Fruit fly (Drosophila melanogaster) whole organism, embryonic: ENCODE results near the gene CG14072.
A peak's percentile ranks its signal among the peaks of the same experiment; 100 is the strongest.

Source experiments
- Antp ChIP-seq: fragments of 200-800 bp; sonication (Bioruptor generic); optimal IDR thresholded peaks from 3 replicates; lab custom pipeline; 2016; ENCODE audit warnings: missing biosample characterization, missing genetic modification characterization
- Bgb ChIP-seq: fragments of 200-800 bp; sonication (Bioruptor generic); IDR thresholded peaks from 2 replicates; pipeline ENCODE4 v1.3.6; 2022; ENCODE audit warnings: missing biosample characterization, missing genetic modification characterization; ENCODE audit not compliant: partially characterized antibody
- CG11456 ChIP-seq: fragments of 200-800 bp; sonication (Bioruptor generic); IDR thresholded peaks from 3 replicates; pipeline ENCODE4 v1.3.6; 2022; ENCODE audit warnings: missing biosample characterization, missing genetic modification characterization
- CG12391 ChIP-seq: fragments of 200-800 bp; sonication (Bioruptor generic); optimal IDR thresholded peaks from 3 replicates; lab custom pipeline; 2018; ENCODE audit warnings: missing biosample characterization, mild to moderate bottlenecking, missing genetic modification characterization, moderate library complexity
- CG12659 ChIP-seq: fragments of 200-800 bp; sonication (Bioruptor generic); optimal IDR thresholded peaks from 3 replicates; lab custom pipeline; 2017; ENCODE audit warnings: mild to moderate bottlenecking, missing biosample characterization, missing genetic modification reagents, missing genetic modification characterization
- CG1832 ChIP-seq: fragments of 200-800 bp; sonication (Bioruptor generic); optimal IDR thresholded peaks from 2 replicates; lab custom pipeline; 2017; ENCODE audit warnings: missing biosample characterization, mild to moderate bottlenecking, missing genetic modification characterization, inconsistent platforms
- CG2116 ChIP-seq: fragments of 200-800 bp; sonication (Bioruptor generic); optimal IDR thresholded peaks from 3 replicates; lab custom pipeline; 2018; ENCODE audit warnings: missing biosample characterization, mild to moderate bottlenecking, missing genetic modification characterization
- CG2202 ChIP-seq: fragments of 200-800 bp; sonication (Bioruptor generic); optimal IDR thresholded peaks from 2 replicates; lab custom pipeline; 2018; ENCODE audit warnings: missing biosample characterization, mild to moderate bottlenecking, missing genetic modification characterization
- CG2875 ChIP-seq: fragments of 200-800 bp; sonication (Bioruptor generic); optimal IDR thresholded peaks from 2 replicates; lab custom pipeline; 2017; ENCODE audit warnings: missing biosample characterization, mild to moderate bottlenecking, missing genetic modification characterization, missing genetic modification reagents
- CG31365 ChIP-seq: fragments of 200-800 bp; sonication (Bioruptor generic); optimal IDR thresholded peaks from 2 replicates; lab custom pipeline; 2018; ENCODE audit warnings: missing biosample characterization, mild to moderate bottlenecking, missing genetic modification characterization
- CG4707 ChIP-seq: fragments of 200-800 bp; sonication (Bioruptor generic); optimal IDR thresholded peaks from 2 replicates; lab custom pipeline; 2018; ENCODE audit warnings: missing biosample characterization, mild to moderate bottlenecking, missing genetic modification characterization, moderate library complexity
- CG8765 ChIP-seq: fragments of 200-800 bp; sonication (Bioruptor generic); IDR thresholded peaks from 2 replicates; pipeline ENCODE4 v1.3.6; 2022; ENCODE audit warnings: missing biosample characterization, missing genetic modification characterization
- Dip2 ChIP-seq: fragments of 200-800 bp; sonication (Bioruptor generic); IDR thresholded peaks from 2 replicates; pipeline ENCODE4 v1.3.6; 2022; ENCODE audit warnings: missing biosample characterization, missing genetic modification characterization
- Doc3 ChIP-seq: fragments of 200-800 bp; sonication (Bioruptor generic); IDR thresholded peaks from 3 replicates; pipeline ENCODE4 v1.3.6; 2022; ENCODE audit warnings: missing biosample characterization, missing genetic modification characterization; ENCODE audit not compliant: partially characterized antibody
- Dp ChIP-seq: fragments of 200-800 bp; sonication (Bioruptor generic); optimal IDR thresholded peaks from 2 replicates; lab custom pipeline; 2018; ENCODE audit warnings: missing biosample characterization, mild to moderate bottlenecking, missing genetic modification characterization, moderate library complexity
- E2f2 ChIP-seq: fragments of 200-800 bp; sonication (Bioruptor generic); IDR thresholded peaks from 2 replicates; pipeline ENCODE4 v1.3.6; 2022; ENCODE audit warnings: missing biosample characterization, missing genetic modification characterization
- Ets97D ChIP-seq: fragments of 200-800 bp; sonication (Bioruptor generic); optimal IDR thresholded peaks from 3 replicates; lab custom pipeline; 2016; ENCODE audit warnings: missing biosample characterization, missing genetic modification characterization
- HHEX ChIP-seq: fragments of 200-800 bp; sonication (Bioruptor generic); optimal IDR thresholded peaks from 3 replicates; lab custom pipeline; 2017; ENCODE audit warnings: missing biosample characterization, mild to moderate bottlenecking, missing genetic modification characterization, missing genetic modification reagents
- Hmr ChIP-seq: fragments of 200-800 bp; sonication (Bioruptor generic); optimal IDR thresholded peaks from 3 replicates; lab custom pipeline; 2017; ENCODE audit warnings: mild to moderate bottlenecking, missing biosample characterization, missing genetic modification reagents, missing genetic modification characterization
- Hr3 ChIP-seq: fragments of 200-800 bp; sonication (Bioruptor generic); optimal IDR thresholded peaks from 3 replicates; lab custom pipeline; 2016; ENCODE audit warnings: missing biosample characterization, missing genetic modification characterization
- Hr39 ChIP-seq: fragments of >200 bp; optimal IDR thresholded peaks from 2 replicates; lab custom pipeline; 2017
- Lim3 ChIP-seq: fragments of 200-800 bp; sonication (Bioruptor generic); IDR thresholded peaks from 2 replicates; pipeline ENCODE4 v1.3.6; 2022; ENCODE audit warnings: missing biosample characterization, missing genetic modification characterization
- MESR4 ChIP-seq: fragments of 200-800 bp; sonication (Bioruptor generic); optimal IDR thresholded peaks from 2 replicates; lab custom pipeline; 2018; ENCODE audit warnings: missing biosample characterization, mild to moderate bottlenecking, missing genetic modification characterization, moderate library complexity
- NfI ChIP-seq: fragments of 200-800 bp; sonication (Bioruptor generic); optimal IDR thresholded peaks from 3 replicates; lab custom pipeline; 2018; ENCODE audit warnings: missing biosample characterization, mild to moderate bottlenecking, missing genetic modification characterization, moderate library complexity
- Oli ChIP-seq: fragments of 200-800 bp; sonication (Bioruptor generic); optimal IDR thresholded peaks from 2 replicates; lab custom pipeline; 2018; ENCODE audit warnings: missing biosample characterization, mild to moderate bottlenecking, missing genetic modification characterization, moderate library complexity
- PHDP ChIP-seq: fragments of 200-800 bp; sonication (Bioruptor generic); optimal IDR thresholded peaks from 3 replicates; lab custom pipeline; 2018; ENCODE audit warnings: missing biosample characterization, mild to moderate bottlenecking, missing genetic modification characterization, moderate library complexity
- Scr ChIP-seq: fragments of 200-800 bp; sonication (Bioruptor generic); IDR thresholded peaks from 2 replicates; pipeline ENCODE4 v1.3.6; 2022; ENCODE audit warnings: missing biosample characterization, missing genetic modification characterization; ENCODE audit not compliant: partially characterized antibody
- Side ChIP-seq: fragments of 200-800 bp; sonication (Bioruptor generic); optimal IDR thresholded peaks from 2 replicates; lab custom pipeline; 2016; ENCODE audit warnings: missing biosample characterization, missing genetic modification characterization
- Ssrp ChIP-seq: fragments of 200-800 bp; sonication (Bioruptor generic); optimal IDR thresholded peaks from 2 replicates; lab custom pipeline; 2018; ENCODE audit warnings: missing biosample characterization, mild to moderate bottlenecking, missing genetic modification characterization, moderate library complexity
- Tbp ChIP-seq: fragments of >200 bp; optimal IDR thresholded peaks from 2 replicates; lab custom pipeline; 2018; ENCODE audit warnings: missing biosample characterization, missing genetic modification characterization
- YL-1 ChIP-seq: fragments of 200-800 bp; sonication (Bioruptor generic); optimal IDR thresholded peaks from 3 replicates; lab custom pipeline; 2017; ENCODE audit warnings: missing biosample characterization, mild to moderate bottlenecking, missing genetic modification characterization
- br ChIP-seq: fragments of >200 bp; optimal IDR thresholded peaks from 2 replicates; lab custom pipeline; 2017
- caup ChIP-seq: fragments of 200-800 bp; sonication (Bioruptor generic); optimal IDR thresholded peaks from 3 replicates; lab custom pipeline; 2017; ENCODE audit warnings: missing biosample characterization, mild to moderate bottlenecking, missing genetic modification characterization, moderate library complexity; ENCODE audit not compliant: severe bottlenecking
- croc ChIP-seq: fragments of 200-800 bp; sonication (Bioruptor generic); conservative IDR thresholded peaks from 3 replicates; pipeline ENCODE4 v1.3.6; 2022; ENCODE audit warnings: missing biosample characterization, missing genetic modification characterization
- emc ChIP-seq: fragments of 200-800 bp; sonication (Bioruptor generic); optimal IDR thresholded peaks from 2 replicates; lab custom pipeline; 2016; ENCODE audit warnings: missing biosample characterization, missing genetic modification characterization
- gfzf ChIP-seq: fragments of 200-800 bp; sonication (Bioruptor generic); optimal IDR thresholded peaks from 2 replicates; lab custom pipeline; 2016; ENCODE audit warnings: missing biosample characterization, mild to moderate bottlenecking, missing genetic modification characterization, moderate library complexity
- gsb ChIP-seq: fragments of 200-800 bp; sonication (Bioruptor generic); IDR thresholded peaks from 2 replicates; pipeline ENCODE4 v1.3.6; 2022; ENCODE audit warnings: missing biosample characterization, missing genetic modification characterization
- hb ChIP-seq: fragments of 200-800 bp; sonication (Bioruptor generic); IDR thresholded peaks from 3 replicates; pipeline ENCODE4 v1.3.6; 2022; ENCODE audit warnings: missing biosample characterization, missing genetic modification characterization; ENCODE audit not compliant: partially characterized antibody
- hbn ChIP-seq: fragments of 200-800 bp; sonication (Bioruptor generic); IDR thresholded peaks from 2 replicates; pipeline ENCODE4 v1.3.6; 2022; ENCODE audit warnings: missing biosample characterization, missing genetic modification characterization; ENCODE audit not compliant: partially characterized antibody
- lab ChIP-seq: fragments of 200-800 bp; sonication (Bioruptor generic); optimal IDR thresholded peaks from 3 replicates; lab custom pipeline; 2017; ENCODE audit warnings: missing biosample characterization, missing genetic modification characterization, mild to moderate bottlenecking, moderate library complexity, missing genetic modification reagents
- oc ChIP-seq: fragments of 200-800 bp; sonication (Bioruptor generic); optimal IDR thresholded peaks from 2 replicates; lab custom pipeline; 2018; ENCODE audit warnings: missing biosample characterization, mild to moderate bottlenecking, missing genetic modification characterization, moderate library complexity
- p53 ChIP-seq: fragments of 200-800 bp; sonication (Bioruptor generic); optimal IDR thresholded peaks from 2 replicates; lab custom pipeline; 2016; ENCODE audit warnings: missing biosample characterization, missing genetic modification characterization
- pan ChIP-seq, 4 experiments: fragments of >200 bp in 3 of 4; fragments of 200-800 bp in 1 of 4; sonication (Bioruptor generic) in 1 of 4; optimal IDR thresholded peaks in 3 of 4; IDR thresholded peaks in 1 of 4; 2 replicates each; pipeline versions ENCODE4 v1.3.6 to Lab custom; 2017 to 2022; ENCODE audit warnings: missing biosample characterization in 2 of 4, missing genetic modification characterization in 2 of 4, mixed read lengths in 1 of 4
- pb ChIP-seq: fragments of 200-800 bp; sonication (Bioruptor generic); optimal IDR thresholded peaks from 3 replicates; lab custom pipeline; 2016; ENCODE audit warnings: missing biosample characterization, missing genetic modification characterization
- row ChIP-seq: fragments of 200-800 bp; sonication (Bioruptor generic); IDR thresholded peaks from 3 replicates; pipeline ENCODE4 v1.3.6; 2022; ENCODE audit warnings: missing biosample characterization, missing genetic modification characterization
- ssp ChIP-seq: fragments of 200-800 bp; sonication (Bioruptor generic); IDR thresholded peaks from 2 replicates; pipeline ENCODE4 v1.3.6; 2022; ENCODE audit warnings: missing biosample characterization, missing genetic modification characterization
- tgo ChIP-seq: fragments of 200-800 bp; sonication (Bioruptor generic); IDR thresholded peaks from 3 replicates; pipeline ENCODE4 v1.3.6; 2022; ENCODE audit warnings: missing biosample characterization, missing genetic modification characterization
- tna ChIP-seq: fragments of 200-800 bp; sonication (Bioruptor generic); IDR thresholded peaks from 2 replicates; pipeline ENCODE4 v1.3.6; 2022; ENCODE audit warnings: missing biosample characterization, missing genetic modification characterization; ENCODE audit not compliant: partially characterized antibody
- yki ChIP-seq: fragments of >200 bp; optimal IDR thresholded peaks from 3 replicates; lab custom pipeline; 2018
- z ChIP-seq: fragments of 200-800 bp; sonication (Bioruptor generic); IDR thresholded peaks from 3 replicates; pipeline ENCODE4 v1.3.6; 2022; ENCODE audit warnings: missing biosample characterization, missing genetic modification characterization
- zf30C ChIP-seq: fragments of 200-800 bp; sonication (Bioruptor generic); optimal IDR thresholded peaks from 3 replicates; lab custom pipeline; 2018; ENCODE audit warnings: missing biosample characterization, mild to moderate bottlenecking, missing genetic modification characterization

Gene CG14072

dm6 chr2L:10968009-10968383, 31.5 kb downstream of the CG14072 start (continued):
- no peak; the same call in 1 of the 2 replicates for TF ChIP-seq Bgb (GFP tag; lab: Robert Waterston, UW)
- TF ChIP-seq hb = no peak
- TF ChIP-seq gfzf = peak; percentile 80
- no peak for TF ChIP-seq Ets97D
- TF ChIP-seq MESR4 = no peak
- TF ChIP-seq lab (GFP tag; lab: Kevin White, UChicago) = no peak
- no peak for TF ChIP-seq CG1832 (GFP tag; lab: Kevin White, UChicago)
- peak; percentile 79 for TF ChIP-seq YL-1
- peak; percentile 75 for TF ChIP-seq Dp (GFP tag; lab: Kevin White, UChicago)
- TF ChIP-seq yki = no peak
- TF ChIP-seq Hmr = no peak
- no peak for TF ChIP-seq Dip2 (GFP tag; lab: Robert Waterston, UW)
- no peak for TF ChIP-seq tna (GFP tag; lab: Robert Waterston, UW)
- TF ChIP-seq Side (GFP tag; lab: Kevin White, UChicago) = no peak
- no peak for TF ChIP-seq Antp (GFP tag; lab: Kevin White, UChicago)
- TF ChIP-seq Scr (GFP tag; lab: Robert Waterston, UW) = no peak
- TF ChIP-seq E2f2 = peak; percentile 79
- TF ChIP-seq z = no peak
- TF ChIP-seq CG8765 = no peak
- TF ChIP-seq pan (optimal IDR thresholded peaks at IDR 0.05; lab: Kevin White, UChicago) = no peak
- no peak for TF ChIP-seq pan (GFP tag; optimal IDR thresholded peaks at IDR 0.05 in 1 of 2, IDR thresholded peaks at IDR 0.05 in 1 of 2)
- TF ChIP-seq Lim3 (GFP tag; lab: Robert Waterston, UW) = no peak
- no peak for TF ChIP-seq ssp (GFP tag; lab: Robert Waterston, UW)
- no peak for TF ChIP-seq CG2116
- TF ChIP-seq Ssrp (tag; lab: Kevin White, UChicago) = no peak
- no peak for TF ChIP-seq NfI (GFP tag; lab: Kevin White, UChicago)
- TF ChIP-seq caup (GFP tag; lab: Kevin White, UChicago) = no peak
- no peak for TF ChIP-seq pb (GFP tag; lab: Kevin White, UChicago)
- no peak for TF ChIP-seq oc (tag; lab: Kevin White, UChicago)
- TF ChIP-seq Tbp (GFP tag; lab: Kevin White, UChicago) = no peak
- no peak for TF ChIP-seq CG12391 (tag; lab: Kevin White, UChicago)
- TF ChIP-seq croc = no peak
- no peak for TF ChIP-seq Hr39 (lab: Kevin White, UChicago)
- TF ChIP-seq Doc3 (GFP tag; lab: Robert Waterston, UW) = no peak
- TF ChIP-seq PHDP (tag; lab: Kevin White, UChicago) = no peak
- no peak for TF ChIP-seq zf30C
- no peak for TF ChIP-seq tgo (GFP tag; lab: Robert Waterston, UW)
- TF ChIP-seq row (GFP tag; lab: Robert Waterston, UW) = peak; percentile 6; the same call in 1 of the 3 replicates
- no peak for TF ChIP-seq Oli (tag; lab: Kevin White, UChicago)
- TF ChIP-seq HHEX (GFP tag; lab: Kevin White, UChicago) = no peak
- no peak for TF ChIP-seq gsb (GFP tag; lab: Robert Waterston, UW)
- no peak for TF ChIP-seq br (lab: Kevin White, UChicago)
- no peak for TF ChIP-seq CG2202
- no peak for TF ChIP-seq CG11456 (GFP tag; lab: Robert Waterston, UW)
- no peak for TF ChIP-seq p53
- no peak for TF ChIP-seq emc
- TF ChIP-seq CG31365 (tag; lab: Kevin White, UChicago) = no peak
- no peak for TF ChIP-seq CG12659 (GFP tag; lab: Kevin White, UChicago)
- TF ChIP-seq Hr3 (GFP tag; lab: Kevin White, UChicago) = no peak
- TF ChIP-seq CG2875 (GFP tag; lab: Kevin White, UChicago) = no peak
- TF ChIP-seq hbn (GFP tag; lab: Robert Waterston, UW) = 0 out of 2 replicates have a peak, but pooled peaks have one; percentile 11
- no peak for TF ChIP-seq CG4707 (GFP tag; lab: Kevin White, UChicago)
